Worm (Caenorhabditis elegans): ENCODE results near the gene K08E5.6.

The K08E5.6 gene

DNA sequence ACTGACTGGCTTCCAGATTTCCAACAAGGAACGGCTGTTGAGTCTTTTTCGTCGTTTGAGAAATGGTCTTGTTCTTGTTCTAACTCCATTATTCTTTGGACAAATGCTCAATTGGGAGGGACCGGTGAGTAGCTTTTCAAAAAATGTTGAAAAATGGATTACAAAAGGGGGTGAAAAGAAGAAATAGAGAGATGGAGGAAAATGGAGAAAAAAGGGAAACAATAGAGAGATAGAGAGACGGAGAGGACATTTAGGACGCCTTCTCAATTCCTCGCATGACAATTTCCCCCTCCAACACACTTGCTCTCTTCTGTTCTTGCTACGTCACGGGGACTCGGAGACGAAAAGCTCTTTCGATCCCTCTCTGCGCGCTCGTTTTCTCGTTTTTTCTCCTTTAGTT lies 12.2 kb downstream of the K08E5.6 start (continued):
- TF ChIP-seq aly-2 (tag; optimal IDR thresholded peaks at IDR 0.05): no peak
- no peak for TF ChIP-seq fkh-4 (tag; optimal IDR thresholded peaks at IDR 0.05; ENCODE audit: borderline replicate concordance)
- no peak for TF ChIP-seq ceh-88 (GFP tag; IDR thresholded peaks at IDR 0.05)
- TF ChIP-seq sox-4 (tag; optimal IDR thresholded peaks at IDR 0.05): no peak
- TF ChIP-seq grh-1 (GFP tag; IDR thresholded peaks at IDR 0.05): no peak
- peak; percentile 79 for TF ChIP-seq fkh-10 (GFP tag; optimal IDR thresholded peaks at IDR 0.05)
- peak; percentile 23 for TF ChIP-seq lir-3 (tag; optimal IDR thresholded peaks at IDR 0.05; ENCODE audit: poor library complexity)
- TF ChIP-seq dpl-1 (GFP tag; optimal IDR thresholded peaks at IDR 0.05): peak in 1 of 3 experiments; percentile 5
- peak; percentile 52 for TF ChIP-seq snu-23 (GFP tag; optimal IDR thresholded peaks at IDR 0.05)
- no peak for TF ChIP-seq hlh-4 (tag; optimal IDR thresholded peaks at IDR 0.05)
- TF ChIP-seq mep-1 (tag; optimal IDR thresholded peaks at IDR 0.05): no peak
- no peak for TF ChIP-seq C34B4.2 (tag; optimal IDR thresholded peaks at IDR 0.05)
- peak; percentile 14 for TF ChIP-seq C16A3.4 (tag; optimal IDR thresholded peaks at IDR 0.05)
- TF ChIP-seq ets-5 (GFP tag; IDR thresholded peaks at IDR 0.05): no peak
- TF ChIP-seq unc-62 (GFP tag; optimal IDR thresholded peaks at IDR 0.05): no peak
- peak; percentile 5 for TF ChIP-seq sup-37 (GFP tag; optimal IDR thresholded peaks at IDR 0.05)
- no peak for TF ChIP-seq skn-1 (tag; optimal IDR thresholded peaks at IDR 0.05)
- no peak for TF ChIP-seq nhr-77 (tag; optimal IDR thresholded peaks at IDR 0.05)
- TF ChIP-seq swsn-7 (tag; optimal IDR thresholded peaks at IDR 0.05): peak; percentile 35
- no peak for TF ChIP-seq ceh-90 (tag; optimal IDR thresholded peaks at IDR 0.05)
- TF ChIP-seq unc-86 (tag; optimal IDR thresholded peaks at IDR 0.05): peak; percentile 50
- TF ChIP-seq tlp-1 (tag; optimal IDR thresholded peaks at IDR 0.05): no peak
- TF ChIP-seq jun-1 (tag; optimal IDR thresholded peaks at IDR 0.05): no peak
- no peak for TF ChIP-seq elt-3 (tag; optimal IDR thresholded peaks at IDR 0.05)
- TF ChIP-seq aha-1 (tag; optimal IDR thresholded peaks at IDR 0.05): no peak
- no peak for TF ChIP-seq irx-1 (tag; optimal IDR thresholded peaks at IDR 0.05)
- peak; percentile 49 for TF ChIP-seq ceh-8 (GFP tag; optimal IDR thresholded peaks at IDR 0.05)
- peak; percentile 70 for TF ChIP-seq nhr-71 (tag; optimal IDR thresholded peaks at IDR 0.05)
- TF ChIP-seq zag-1 (tag; optimal IDR thresholded peaks at IDR 0.05): no peak
- TF ChIP-seq unc-98 (GFP tag; IDR thresholded peaks at IDR 0.05): no peak
- peak; percentile 42 for TF ChIP-seq ztf-4 (tag; optimal IDR thresholded peaks at IDR 0.05)
- no peak for TF ChIP-seq elt-2 (tag; optimal IDR thresholded peaks at IDR 0.05)
- TF ChIP-seq Y116A8C.19 (tag; optimal IDR thresholded peaks at IDR 0.05; ENCODE audit: borderline replicate concordance): no peak
- TF ChIP-seq mef-2 (tag; optimal IDR thresholded peaks at IDR 0.05): no peak
- TF ChIP-seq snpc-4 (tag; optimal IDR thresholded peaks at IDR 0.05): peak; percentile 7
- TF ChIP-seq hpl-2 (GFP tag; optimal IDR thresholded peaks at IDR 0.05): no peak
- TF ChIP-seq mab-9 (GFP tag; IDR thresholded peaks at IDR 0.05): no peak
- TF ChIP-seq lin-13 (GFP tag; optimal IDR thresholded peaks at IDR 0.05): no peak
- no peak for TF ChIP-seq nhr-20 (tag; optimal IDR thresholded peaks at IDR 0.05)
- no peak for TF ChIP-seq ama-1 (optimal IDR thresholded peaks at IDR 0.05)
- TF ChIP-seq nhr-237 (tag; optimal IDR thresholded peaks at IDR 0.05): no peak
- peak; percentile 57 for TF ChIP-seq isw-1 (GFP tag; IDR thresholded peaks at IDR 0.05)
- TF ChIP-seq alr-1 (tag; optimal IDR thresholded peaks at IDR 0.05; ENCODE audit: borderline replicate concordance): no peak
- no peak for TF ChIP-seq sptf-1 (tag; optimal IDR thresholded peaks at IDR 0.05)
- TF ChIP-seq nhr-76 (tag; optimal IDR thresholded peaks at IDR 0.05): no peak
- peak; percentile 19 for TF ChIP-seq nhr-47 (tag; optimal IDR thresholded peaks at IDR 0.05)
- peak in 1 of 2 experiments; percentile 24 for TF ChIP-seq lin-35 (GFP tag; optimal IDR thresholded peaks at IDR 0.05)
- TF ChIP-seq C04F5.9 (tag; optimal IDR thresholded peaks at IDR 0.05): no peak
- TF ChIP-seq egl-13 (tag; optimal IDR thresholded peaks at IDR 0.05): peak; percentile 7
- no peak for TF ChIP-seq lin-15B (tag; optimal IDR thresholded peaks at IDR 0.05)
- TF ChIP-seq tbx-2 (tag; optimal IDR thresholded peaks at IDR 0.05): peak; percentile 46
- peak; percentile 35; the same call in 1 of the 2 replicates for TF ChIP-seq nhr-19 (GFP tag; conservative IDR thresholded peaks at IDR 0.05)
- TF ChIP-seq pqm-1 (tag; optimal IDR thresholded peaks at IDR 0.05): no peak
- no peak for TF ChIP-seq nhr-84 (tag; optimal IDR thresholded peaks at IDR 0.05)
- no peak for TF ChIP-seq dsc-1 (tag; optimal IDR thresholded peaks at IDR 0.05)

All from whole organism, L1 larva.